Fruit fly (Drosophila melanogaster): ENCODE results near the gene CG13297.

DNA sequence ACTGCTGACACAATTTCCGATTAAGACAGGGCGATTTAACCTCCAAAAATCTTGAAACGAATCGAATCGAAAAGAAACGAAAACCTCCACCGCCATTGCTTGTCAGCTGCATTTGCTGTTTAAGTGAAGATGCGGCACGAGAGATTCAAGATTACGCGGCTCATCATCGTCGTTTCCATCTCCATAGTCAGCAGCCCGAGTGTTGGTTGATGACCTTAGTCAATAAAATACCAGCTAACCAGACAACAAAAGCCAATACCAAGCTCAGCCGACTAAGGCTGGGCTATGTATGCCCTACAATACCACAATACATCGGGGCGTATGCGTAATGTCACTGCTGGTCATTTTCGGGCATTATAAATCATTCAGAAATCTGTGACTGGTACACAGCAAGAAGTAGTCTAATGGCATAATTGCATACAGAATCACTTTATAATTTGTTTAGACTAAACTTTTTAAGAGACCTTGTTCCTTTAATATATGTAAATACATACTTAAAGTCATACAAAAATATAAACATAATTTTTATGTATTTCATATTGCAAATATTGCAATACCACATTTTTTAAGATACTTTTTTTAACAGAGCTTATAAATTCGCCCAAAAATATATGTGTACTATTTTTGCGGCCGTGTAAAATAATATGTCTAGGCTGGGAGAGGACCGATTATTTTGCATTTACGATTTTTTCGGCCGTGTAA, 16.3 kb downstream of the CG13297 start:
- no peak for TF ChIP-seq Vsx2 (GFP tag; optimal IDR thresholded peaks at IDR 0.05; ENCODE audit: partially characterized antibody)
- no peak for TF ChIP-seq CG9705 (GFP tag; optimal IDR thresholded peaks at IDR 0.05)
- TF ChIP-seq psq (GFP tag; optimal IDR thresholded peaks at IDR 0.05), result no peak
- TF ChIP-seq usp (GFP tag; optimal IDR thresholded peaks at IDR 0.05), result no peak
- TF ChIP-seq fru (GFP tag; optimal IDR thresholded peaks at IDR 0.05), result no peak
- TF ChIP-seq Hr78 (GFP tag; optimal IDR thresholded peaks at IDR 0.05), result no peak
- no peak for TF ChIP-seq OdsH (GFP tag; optimal IDR thresholded peaks at IDR 0.05)
- no peak for TF ChIP-seq woc (GFP tag; optimal IDR thresholded peaks at IDR 0.05)

Measured in whole organism, wandering third instar larva.